Worm (Caenorhabditis elegans) whole organism, L1 larva: Measurements from ENCODE around the gene srbc-57.

Source experiments
- ama-1 ChIP-seq: fragments of 150-350 bp; optimal IDR thresholded peaks from 2 replicates; lab custom pipeline; 2014
- elt-2 ChIP-seq: sonication (generic microtip); optimal IDR thresholded peaks from 2 replicates; lab custom pipeline; 2016; ENCODE audit warnings: missing genetic modification characterization, mild to moderate bottlenecking, inconsistent platforms, missing compliant biosample characterization, missing genetic modification reagents
- fkh-10 ChIP-seq: sonication (generic microtip); optimal IDR thresholded peaks from 2 replicates; lab custom pipeline; 2017; ENCODE audit warnings: missing biosample characterization, missing genetic modification reagents, missing genetic modification characterization
- lin-13 ChIP-seq: fragments of 150-350 bp; optimal IDR thresholded peaks from 2 replicates; lab custom pipeline; 2014; ENCODE audit warnings: missing biosample characterization, missing genetic modification reagents, missing genetic modification characterization
- lin-15B ChIP-seq: fragments of 150-350 bp; sonication (generic microtip); optimal IDR thresholded peaks from 3 replicates; lab custom pipeline; 2014; ENCODE audit warnings: missing biosample characterization, missing genetic modification characterization
- lin-39 ChIP-seq: fragments of 150-350 bp; optimal IDR thresholded peaks from 2 replicates; lab custom pipeline; 2014; ENCODE audit warnings: missing biosample characterization, missing genetic modification reagents, missing genetic modification characterization
- lsy-2 ChIP-seq, 2 experiments: fragments of 150-350 bp; optimal IDR thresholded peaks; 2 replicates each; lab custom pipeline; 2014; ENCODE audit warnings: missing biosample characterization in 2 of 2, missing genetic modification characterization in 2 of 2
- nhr-12 ChIP-seq: sonication (generic microtip); optimal IDR thresholded peaks from 2 replicates; lab custom pipeline; 2017; ENCODE audit warnings: missing biosample characterization, missing genetic modification characterization
- skn-1 ChIP-seq: fragments of 150-350 bp; optimal IDR thresholded peaks from 2 replicates; lab custom pipeline; 2014; ENCODE audit warnings: missing biosample characterization, missing genetic modification characterization
- sox-4 ChIP-seq: sonication (generic microtip); optimal IDR thresholded peaks from 2 replicates; lab custom pipeline; 2016; ENCODE audit warnings: missing genetic modification characterization, missing compliant biosample characterization
- zag-1 ChIP-seq: fragments of 150-350 bp; optimal IDR thresholded peaks from 2 replicates; lab custom pipeline; 2014; ENCODE audit warnings: missing biosample characterization, missing genetic modification characterization

- TF ChIP-seq nhr-12 (tag; lab: Kevin White, UChicago), result no peak
- TF ChIP-seq lsy-2 (tag; optimal IDR thresholded peaks at IDR 0.05; lab: Kevin White, UChicago), result no peak
- no peak for TF ChIP-seq lin-15B (tag; lab: Kevin White, UChicago)
- no peak for TF ChIP-seq zag-1 (tag; lab: Kevin White, UChicago)
- no peak for TF ChIP-seq sox-4
- TF ChIP-seq skn-1 (tag; lab: Kevin White, UChicago), result no peak
- no peak for TF ChIP-seq fkh-10 (GFP tag; lab: Kevin White, UChicago)
- TF ChIP-seq ama-1 (lab: Kevin White, UChicago), result no peak
- peak; percentile 44 for TF ChIP-seq elt-2 (tag; lab: Kevin White, UChicago)
- TF ChIP-seq lin-13 (GFP tag; lab: Kevin White, UChicago), result no peak
- TF ChIP-seq lin-39 (tag; lab: Kevin White, UChicago), result no peak
These were observed 50.6 kb downstream of the srbc-57 start, which contains the start of gene irg-8 for ce11 chrV:417656-418353.
